ENCODE assay signal across 5 worm cellular contexts in genomic region chrV:10124799-10125548, ce11.
TF ChIP-seq lines count a peak whose summit lies in the region.

Gene C08B6.10, plus strand, starts transcription at chrV:10125498.

TF ChIP-seq in whole organism, L1 larva, 84 proteins besides CTCF, POLR2A, EP300 and RAD21 (continues in another document):
- TF ChIP-seq nhr-85 (tag; lab: Kevin White, UChicago) (no peak), nhr-19 (GFP tag; conservative IDR thresholded peaks at IDR 0.05; lab: Robert Waterston, UW) (no peak), rnt-1 (tag; optimal IDR thresholded peaks at IDR 0.05; lab: Kevin White, UChicago) (no peak), sptf-1 (tag; optimal IDR thresholded peaks at IDR 0.05; lab: Kevin White, UChicago) (no peak), vab-15 (tag; optimal IDR thresholded peaks at IDR 0.05; lab: Kevin White, UChicago) (no peak), hlh-17 (GFP tag; optimal IDR thresholded peaks at IDR 0.05; lab: Kevin White, UChicago; ENCODE audit: borderline replicate concordance) (no peak), ceh-63 (GFP tag; optimal IDR thresholded peaks at IDR 0.05; lab: Kevin White, UChicago) (no peak), pax-3 (tag; optimal IDR thresholded peaks at IDR 0.05; lab: Kevin White, UChicago) (no peak), efl-1 (optimal IDR thresholded peaks at IDR 0.05; lab: Kevin White, UChicago) (no peak), efl-1 (GFP tag; optimal IDR thresholded peaks at IDR 0.05 in 1 of 2; lab: Kevin White, UChicago) (no peak), nhr-71 (tag; optimal IDR thresholded peaks at IDR 0.05; lab: Kevin White, UChicago) (no peak), swsn-7 (tag; optimal IDR thresholded peaks at IDR 0.05; lab: Kevin White, UChicago) (no peak), nhr-77 (tag; optimal IDR thresholded peaks at IDR 0.05; lab: Kevin White, UChicago) (no peak), nhr-20 (tag; optimal IDR thresholded peaks at IDR 0.05; lab: Kevin White, UChicago) (no peak), elt-3 (tag; optimal IDR thresholded peaks at IDR 0.05; lab: Kevin White, UChicago) (peak in 1 of 6 experiments; percentile 23), dpl-1 (GFP tag; optimal IDR thresholded peaks at IDR 0.05; lab: Kevin White, UChicago) (no peak), zip-4 (GFP tag; optimal IDR thresholded peaks at IDR 0.05; lab: Kevin White, UChicago) (no peak), nhr-11 (tag; optimal IDR thresholded peaks at IDR 0.05; lab: Kevin White, UChicago) (no peak), fos-1 (tag; optimal IDR thresholded peaks at IDR 0.05; lab: Kevin White, UChicago) (no peak)

TF ChIP-seq in whole organism, L2 larva, 48 proteins besides CTCF, POLR2A, EP300 and RAD21:
- peak; percentile 20 for TF ChIP-seq fos-1 (tag; optimal IDR thresholded peaks at IDR 0.05; lab: Kevin White, UChicago)
- TF ChIP-seq sma-9 (GFP tag; optimal IDR thresholded peaks at IDR 0.05; lab: Kevin White, UChicago) = no peak
- TF ChIP-seq sma-9 (tag; optimal IDR thresholded peaks at IDR 0.05; lab: Kevin White, UChicago) = no peak

TF ChIP-seq in whole organism, L3 larva, 47 proteins besides CTCF, POLR2A, EP300 and RAD21:
- TF ChIP-seq elt-2 (tag; optimal IDR thresholded peaks at IDR 0.05; lab: Kevin White, UChicago) = peak; percentile 68
- TF ChIP-seq R02D3.7 (tag; optimal IDR thresholded peaks at IDR 0.05; lab: Kevin White, UChicago) = no peak

TF ChIP-seq in whole organism, L4 larva, 104 proteins besides CTCF, POLR2A, EP300 and RAD21:
- no peak for TF ChIP-seq daf-19 (GFP tag; conservative IDR thresholded peaks at IDR 0.05; lab: Robert Waterston, UW)
- TF ChIP-seq madf-9 (GFP tag; conservative IDR thresholded peaks at IDR 0.05; lab: Robert Waterston, UW) = no peak
- TF ChIP-seq daf-16 (GFP tag; optimal IDR thresholded peaks at IDR 0.05; lab: Kevin White, UChicago) = no peak
- TF ChIP-seq daf-16 (tag; optimal IDR thresholded peaks at IDR 0.05; lab: Kevin White, UChicago) = peak; percentile 69
- TF ChIP-seq unc-62 (GFP tag; optimal IDR thresholded peaks at IDR 0.05 in 1 of 2; lab: Kevin White, UChicago) = peak in 1 of 2 experiments; percentile 83
- TF ChIP-seq unc-62 (tag; optimal IDR thresholded peaks at IDR 0.05; lab: Kevin White, UChicago) = no peak
- TF ChIP-seq egl-43 (GFP tag; IDR thresholded peaks at IDR 0.05; lab: Robert Waterston, UW) = no peak
- no peak for TF ChIP-seq Y5F2A.4 (GFP tag; optimal IDR thresholded peaks at IDR 0.05; lab: Kevin White, UChicago)
- TF ChIP-seq mxl-3 (GFP tag; optimal IDR thresholded peaks at IDR 0.05; lab: Kevin White, UChicago) = no peak
- TF ChIP-seq nhr-28 (tag; optimal IDR thresholded peaks at IDR 0.05; lab: Kevin White, UChicago) = peak; percentile 21
- no peak for TF ChIP-seq aha-1 (tag; lab: Kevin White, UChicago)
- TF ChIP-seq pqm-1 (tag; optimal IDR thresholded peaks at IDR 0.05; lab: Kevin White, UChicago) = peak; percentile 19
- no peak for TF ChIP-seq nhr-48 (tag; optimal IDR thresholded peaks at IDR 0.05; lab: Kevin White, UChicago)

TF ChIP-seq in whole organism, late embryonic, 69 proteins besides CTCF, POLR2A, EP300 and RAD21:
- TF ChIP-seq C08G9.2 (tag; optimal IDR thresholded peaks at IDR 0.05; lab: Kevin White, UChicago) = no peak
- TF ChIP-seq C38D4.7 (GFP tag; optimal IDR thresholded peaks at IDR 0.05; lab: Kevin White, UChicago) = no peak
- TF ChIP-seq elt-2 (tag; optimal IDR thresholded peaks at IDR 0.05; lab: Kevin White, UChicago) = peak; percentile 81
- no peak for TF ChIP-seq ahr-1 (tag; optimal IDR thresholded peaks at IDR 0.05; lab: Kevin White, UChicago)
- no peak for TF ChIP-seq ceh-22 (tag; optimal IDR thresholded peaks at IDR 0.05; lab: Kevin White, UChicago)

Comparison
In these comparisons a context has a peak if more than half of its experiments do, and no peak if none do; other contexts are left out.
1. Of the 29 proteins assayed by ChIP-seq in both whole organism, L4 larva and whole organism, L1 larva: peak only in whole organism, L4 larva: nhr-28 and pqm-1; only in whole organism, L1 larva: none; in both: none; in neither: 26; mixed calls (peak in some experiments, not most) for 1.